Fruit fly (Drosophila melanogaster): Measurements from ENCODE around the gene larp.

The larp gene

dm6 chr3R:28339654-28340605, 3.7 kb upstream of the larp start, which contains the start of the genes Gfat2 and Moca-cyp (continued):
- TF ChIP-seq CG6689 (GFP tag; IDR thresholded peaks at IDR 0.05) (peak; percentile 60), oc (tag; optimal IDR thresholded peaks at IDR 0.05) (no peak), dpn (GFP tag; optimal IDR thresholded peaks at IDR 0.05) (peak; percentile 37 to 48), chinmo (GFP tag; IDR thresholded peaks at IDR 0.05; ENCODE audit: partially characterized antibody) (0 out of 4 replicates have a peak, but pooled peaks have one; percentile 55), wek (GFP tag; optimal IDR thresholded peaks at IDR 0.05) (peak; percentile 65), CG4854 (GFP tag; optimal IDR thresholded peaks at IDR 0.05) (no peak), pzg (GFP tag; optimal IDR thresholded peaks at IDR 0.05) (peak; percentile 41), CG15269 (tag; optimal IDR thresholded peaks at IDR 0.05) (peak; percentile 68), scrt (GFP tag; optimal IDR thresholded peaks at IDR 0.05) (peak; percentile 38), nmo (GFP tag; optimal IDR thresholded peaks at IDR 0.05) (peak; percentile 76), sens-2 (GFP tag; IDR thresholded peaks at IDR 0.05) (no peak), odd (GFP tag; optimal IDR thresholded peaks at IDR 0.05) (peak; percentile 14), CG2889 (GFP tag; IDR thresholded peaks at IDR 0.05) (0 out of 3 replicates have a peak, but pooled peaks have one; percentile 29), Chrac-16 (GFP tag; optimal IDR thresholded peaks at IDR 0.05) (peak; percentile 57), CG11695 (GFP tag; IDR thresholded peaks at IDR 0.05) (no peak; the same call in 2 of the 3 replicates), CG2116 (GFP tag; optimal IDR thresholded peaks at IDR 0.05) (peak; percentile 42), bigmax (GFP tag; optimal IDR thresholded peaks at IDR 0.05) (peak; percentile 33), org-1 (GFP tag; optimal IDR thresholded peaks at IDR 0.05) (no peak), ftz-f1 (GFP tag; optimal IDR thresholded peaks at IDR 0.05) (no peak), Blimp-1 (GFP tag; optimal IDR thresholded peaks at IDR 0.05) (peak; percentile 38), D (optimal IDR thresholded peaks at IDR 0.05) (no peak), D (GFP tag; optimal IDR thresholded peaks at IDR 0.05) (peak; percentile 52), CG18599 (GFP tag; optimal IDR thresholded peaks at IDR 0.05) (peak; percentile 69), CG12659 (GFP tag; optimal IDR thresholded peaks at IDR 0.05) (peak; percentile 70), HHEX (GFP tag; optimal IDR thresholded peaks at IDR 0.05) (peak; percentile 54), slbo (GFP tag; IDR thresholded peaks at IDR 0.05) (peak; percentile 73), CG7987 (GFP tag; optimal IDR thresholded peaks at IDR 0.05) (peak; percentile 75), CG13287 (GFP tag; IDR thresholded peaks at IDR 0.05; ENCODE audit: partially characterized antibody) (peak; percentile 65), CG16863 (GFP tag; optimal IDR thresholded peaks at IDR 0.05) (no peak), CG6813 (GFP tag; optimal IDR thresholded peaks at IDR 0.05) (peak; percentile 57), Neu2 (GFP tag; optimal IDR thresholded peaks at IDR 0.05; ENCODE audit: borderline replicate concordance) (no peak), MBD-R2 (GFP tag; IDR thresholded peaks at IDR 0.05) (peak; percentile 72), Atf6 (GFP tag; IDR thresholded peaks at IDR 0.05) (peak; percentile 29; the same call in 1 of the 2 replicates), CG8478 (optimal IDR thresholded peaks at IDR 0.05) (no peak), fd102C (GFP tag; optimal IDR thresholded peaks at IDR 0.05) (no peak), Sry-δ (GFP tag; optimal IDR thresholded peaks at IDR 0.05) (peak; percentile 71), lbe (GFP tag; optimal IDR thresholded peaks at IDR 0.05) (peak; percentile 13), CG13296 (GFP tag; optimal IDR thresholded peaks at IDR 0.05) (peak; percentile 56), ssp (GFP tag; IDR thresholded peaks at IDR 0.05) (peak; percentile 49), CG7357 (GFP tag; IDR thresholded peaks at IDR 0.05) (peak; percentile 26; the same call in 1 of the 3 replicates), Adf1 (GFP tag; IDR thresholded peaks at IDR 0.05) (no peak; the same call in 1 of the 2 replicates), Myb (GFP tag; optimal IDR thresholded peaks at IDR 0.05) (no peak), CG8388 (GFP tag; optimal IDR thresholded peaks at IDR 0.05) (peak; percentile 32), CG10431 (GFP tag; optimal IDR thresholded peaks at IDR 0.05) (peak; percentile 99), CG15479 (GFP tag; optimal IDR thresholded peaks at IDR 0.05) (peak; percentile 58), Camta (GFP tag; optimal IDR thresholded peaks at IDR 0.05) (no peak), CG8290 (GFP tag; optimal IDR thresholded peaks at IDR 0.05) (peak; percentile 49), CG8290 (tag; optimal IDR thresholded peaks at IDR 0.05) (peak; percentile 13 to 67)

Measured in whole organism, embryonic.